Fruit fly (Drosophila melanogaster) whole organism, embryonic: ENCODE measurements around the gene CG34282.

Experiments used
- Awh ChIP-seq: fragments of 200-800 bp; sonication (Bioruptor generic); IDR thresholded peaks from 2 replicates; pipeline ENCODE4, ENCODE4 v1.3.6; 2022; ENCODE audit warnings: missing biosample characterization, missing genetic modification characterization
- B-H1 ChIP-seq: fragments of 200-800 bp; sonication (Bioruptor generic); IDR thresholded peaks from 3 replicates; pipeline ENCODE4 v1.3.6; 2022; ENCODE audit warnings: missing biosample characterization, missing genetic modification characterization
- Bdp1 ChIP-seq: fragments of 200-800 bp; sonication (Bioruptor generic); optimal IDR thresholded peaks from 3 replicates; lab custom pipeline; 2016; ENCODE audit warnings: missing biosample characterization, missing genetic modification characterization
- Blimp-1 ChIP-seq: fragments of 200-800 bp; sonication (Bioruptor generic); optimal IDR thresholded peaks from 3 replicates; lab custom pipeline; 2018; ENCODE audit warnings: missing biosample characterization, missing genetic modification characterization, mild to moderate bottlenecking, moderate library complexity, missing genetic modification reagents
- CG12071 ChIP-seq: fragments of 200-800 bp; sonication (Bioruptor generic); optimal IDR thresholded peaks from 3 replicates; lab custom pipeline; 2018; ENCODE audit warnings: missing biosample characterization, mild to moderate bottlenecking, missing genetic modification characterization
- CG12391 ChIP-seq: fragments of 200-800 bp; sonication (Bioruptor generic); optimal IDR thresholded peaks from 3 replicates; lab custom pipeline; 2018; ENCODE audit warnings: missing biosample characterization, mild to moderate bottlenecking, missing genetic modification characterization, moderate library complexity
- CG12769 ChIP-seq: fragments of 200-800 bp; sonication (Bioruptor generic); optimal IDR thresholded peaks from 2 replicates; lab custom pipeline; 2019; ENCODE audit warnings: missing biosample characterization, mild to moderate bottlenecking, missing genetic modification characterization, moderate library complexity
- CG13123 ChIP-seq: fragments of 200-800 bp; sonication (Bioruptor generic); optimal IDR thresholded peaks from 2 replicates; lab custom pipeline; 2016; ENCODE audit warnings: missing biosample characterization, missing genetic modification characterization
- CG13287 ChIP-seq: fragments of 200-800 bp; sonication (Bioruptor generic); IDR thresholded peaks from 2 replicates; pipeline ENCODE4 v1.3.6; 2022; ENCODE audit warnings: missing biosample characterization, missing genetic modification characterization; ENCODE audit not compliant: partially characterized antibody
- CG13624 ChIP-seq: fragments of 200-800 bp; sonication (Bioruptor generic); optimal IDR thresholded peaks from 2 replicates; lab custom pipeline; 2016; ENCODE audit warnings: missing biosample characterization, missing genetic modification characterization
- CG14014 ChIP-seq: fragments of 200-800 bp; sonication (Bioruptor generic); IDR thresholded peaks from 2 replicates; pipeline ENCODE4 v1.3.6; 2022; ENCODE audit warnings: missing biosample characterization, missing genetic modification characterization
- CG14667 ChIP-seq: fragments of 200-800 bp; sonication (Bioruptor generic); IDR thresholded peaks from 2 replicates; pipeline ENCODE4 v1.3.6; 2022; ENCODE audit warnings: missing biosample characterization, missing genetic modification characterization
- CG1647 ChIP-seq: fragments of 200-800 bp; sonication (Bioruptor generic); optimal IDR thresholded peaks from 3 replicates; lab custom pipeline; 2016; ENCODE audit warnings: missing biosample characterization, missing genetic modification characterization
- CG17359 ChIP-seq: fragments of 200-800 bp; sonication (Bioruptor generic); optimal IDR thresholded peaks from 3 replicates; lab custom pipeline; 2018; ENCODE audit warnings: missing biosample characterization, mild to moderate bottlenecking, missing genetic modification characterization, moderate library complexity
- CG18262 ChIP-seq: fragments of 200-800 bp; optimal IDR thresholded peaks from 3 replicates; lab custom pipeline; 2019; ENCODE audit warnings: missing biosample characterization, mild to moderate bottlenecking, missing genetic modification characterization, moderate library complexity
- CG31224 ChIP-seq: fragments of 200-800 bp; sonication (Bioruptor generic); IDR thresholded peaks from 2 replicates; pipeline ENCODE4 v1.3.6; 2022; ENCODE audit warnings: missing biosample characterization, missing genetic modification characterization
- CG3407 ChIP-seq: fragments of 200-800 bp; sonication (Bioruptor generic); optimal IDR thresholded peaks from 2 replicates; lab custom pipeline; 2018; ENCODE audit warnings: missing biosample characterization, mild to moderate bottlenecking, missing genetic modification characterization
- CG3995 ChIP-seq: fragments of 200-800 bp; sonication (Bioruptor generic); optimal IDR thresholded peaks from 3 replicates; lab custom pipeline; 2016; ENCODE audit warnings: missing biosample characterization, missing genetic modification characterization
- CG4730 ChIP-seq: fragments of 200-800 bp; sonication (Bioruptor generic); IDR thresholded peaks from 2 replicates; pipeline ENCODE4 v1.3.6; 2022; ENCODE audit warnings: missing biosample characterization, missing genetic modification characterization
- CG6272 ChIP-seq: fragments of 200-800 bp; sonication (Bioruptor generic); IDR thresholded peaks from 2 replicates; pipeline ENCODE4 v1.3.6; 2022; ENCODE audit warnings: missing biosample characterization, missing genetic modification characterization
- CG6854 ChIP-seq: fragments of 200-800 bp; sonication (Bioruptor generic); optimal IDR thresholded peaks from 3 replicates; lab custom pipeline; 2017; ENCODE audit warnings: missing biosample characterization, mild to moderate bottlenecking, missing genetic modification characterization
- CG7372 ChIP-seq: fragments of 200-800 bp; sonication (Bioruptor generic); IDR thresholded peaks from 2 replicates; pipeline ENCODE4 v1.3.6; 2022; ENCODE audit warnings: missing biosample characterization, missing genetic modification characterization
- CG9727 ChIP-seq: fragments of 200-800 bp; sonication (Bioruptor generic); optimal IDR thresholded peaks from 3 replicates; lab custom pipeline; 2017; ENCODE audit warnings: missing biosample characterization, mild to moderate bottlenecking, missing genetic modification characterization
- CG9876 ChIP-seq: fragments of 200-800 bp; sonication (Bioruptor generic); optimal IDR thresholded peaks from 2 replicates; lab custom pipeline; 2016; ENCODE audit warnings: missing biosample characterization, missing genetic modification characterization
- Dek ChIP-seq: fragments of 200-800 bp; sonication (Bioruptor generic); optimal IDR thresholded peaks from 3 replicates; lab custom pipeline; 2019; ENCODE audit warnings: missing biosample characterization, mild to moderate bottlenecking, missing genetic modification characterization, moderate library complexity
- HmgD ChIP-seq: fragments of 200-800 bp; sonication (Bioruptor generic); optimal IDR thresholded peaks from 3 replicates; lab custom pipeline; 2016; ENCODE audit warnings: missing biosample characterization, missing genetic modification characterization
- Lpt ChIP-seq: fragments of >200 bp; optimal IDR thresholded peaks from 2 replicates; lab custom pipeline; 2018; ENCODE audit warnings: missing biosample characterization, missing genetic modification characterization
- Ptx1 ChIP-seq: fragments of 200-800 bp; sonication (Bioruptor generic); IDR thresholded peaks from 2 replicates; pipeline ENCODE4 v1.3.6; 2022; ENCODE audit warnings: missing biosample characterization, missing genetic modification characterization
- Side ChIP-seq: fragments of 200-800 bp; sonication (Bioruptor generic); optimal IDR thresholded peaks from 2 replicates; lab custom pipeline; 2016; ENCODE audit warnings: missing biosample characterization, missing genetic modification characterization
- Spps ChIP-seq: fragments of 200-800 bp; sonication (Bioruptor generic); optimal IDR thresholded peaks from 2 replicates; lab custom pipeline; 2018; ENCODE audit warnings: missing biosample characterization, mild to moderate bottlenecking, missing genetic modification characterization
- YL-1 ChIP-seq: fragments of 200-800 bp; sonication (Bioruptor generic); optimal IDR thresholded peaks from 3 replicates; lab custom pipeline; 2017; ENCODE audit warnings: missing biosample characterization, mild to moderate bottlenecking, missing genetic modification characterization
- bigmax ChIP-seq: fragments of 200-800 bp; sonication (Bioruptor generic); optimal IDR thresholded peaks from 2 replicates; lab custom pipeline; 2018; ENCODE audit warnings: missing biosample characterization, mild to moderate bottlenecking, missing genetic modification characterization
- bowl ChIP-seq: fragments of 200-800 bp; sonication (Bioruptor generic); IDR thresholded peaks from 2 replicates; pipeline ENCODE4 v1.3.6; 2022; ENCODE audit warnings: missing biosample characterization, missing genetic modification characterization
- cg ChIP-seq: fragments of 200-800 bp; sonication (Bioruptor generic); optimal IDR thresholded peaks from 3 replicates; lab custom pipeline; 2019; ENCODE audit warnings: missing biosample characterization, mild to moderate bottlenecking, missing genetic modification characterization, moderate library complexity
- chinmo ChIP-seq: fragments of 200-800 bp; sonication (Bioruptor generic); IDR thresholded peaks from 4 replicates; pipeline ENCODE4 v1.3.6; 2022; ENCODE audit warnings: missing biosample characterization, missing genetic modification characterization; ENCODE audit not compliant: partially characterized antibody
- cwo ChIP-seq: fragments of 200-800 bp; sonication (Bioruptor generic); optimal IDR thresholded peaks from 3 replicates; lab custom pipeline; 2017; ENCODE audit warnings: missing biosample characterization, missing genetic modification characterization, mild to moderate bottlenecking, moderate library complexity, missing genetic modification reagents
- da ChIP-seq: fragments of 200-800 bp; sonication (Bioruptor generic); optimal IDR thresholded peaks from 2 replicates; lab custom pipeline; 2016; ENCODE audit warnings: missing biosample characterization, missing genetic modification characterization
- dmrt11E ChIP-seq: fragments of 200-800 bp; sonication (Bioruptor generic); optimal IDR thresholded peaks from 3 replicates; lab custom pipeline; 2018; ENCODE audit warnings: missing biosample characterization, mild to moderate bottlenecking, missing genetic modification characterization, moderate library complexity
- eyg ChIP-seq: fragments of 200-800 bp; sonication (Bioruptor generic); optimal IDR thresholded peaks from 3 replicates; lab custom pipeline; 2016; ENCODE audit warnings: missing biosample characterization, missing genetic modification characterization
- ftz-f1 ChIP-seq: fragments of 200-800 bp; sonication (Bioruptor generic); optimal IDR thresholded peaks from 2 replicates; lab custom pipeline; 2016; ENCODE audit warnings: missing biosample characterization, missing genetic modification characterization
- hb ChIP-seq: fragments of 200-800 bp; sonication (Bioruptor generic); IDR thresholded peaks from 3 replicates; pipeline ENCODE4 v1.3.6; 2022; ENCODE audit warnings: missing biosample characterization, missing genetic modification characterization; ENCODE audit not compliant: partially characterized antibody
- hth ChIP-seq: fragments of >200 bp; optimal IDR thresholded peaks from 2 replicates; lab custom pipeline; 2017; ENCODE audit warnings: inconsistent platforms
- kah ChIP-seq: fragments of 200-800 bp; sonication (Bioruptor generic); optimal IDR thresholded peaks from 2 replicates; lab custom pipeline; 2018; ENCODE audit warnings: missing biosample characterization, mild to moderate bottlenecking, missing genetic modification characterization
- lbe ChIP-seq: fragments of 200-800 bp; sonication (Bioruptor generic); optimal IDR thresholded peaks from 2 replicates; lab custom pipeline; 2016; ENCODE audit warnings: missing biosample characterization, mild to moderate bottlenecking, missing genetic modification characterization
- pfk ChIP-seq: fragments of 200-800 bp; sonication (Bioruptor generic); optimal IDR thresholded peaks from 2 replicates; lab custom pipeline; 2018; ENCODE audit warnings: missing biosample characterization, mild to moderate bottlenecking, missing genetic modification characterization, moderate library complexity
- pnt ChIP-seq: fragments of 200-800 bp; sonication (Bioruptor generic); optimal IDR thresholded peaks from 3 replicates; lab custom pipeline; 2016; ENCODE audit warnings: missing biosample characterization, missing genetic modification characterization
- schlank ChIP-seq: fragments of 200-800 bp; sonication (Bioruptor generic); optimal IDR thresholded peaks from 2 replicates; lab custom pipeline; 2018; ENCODE audit warnings: missing biosample characterization, mild to moderate bottlenecking, missing genetic modification characterization
- sr ChIP-seq: fragments of 200-800 bp; sonication (Bioruptor generic); IDR thresholded peaks from 3 replicates; pipeline ENCODE4 v1.3.6; 2022; ENCODE audit warnings: missing biosample characterization, missing genetic modification characterization
- zen2 ChIP-seq: fragments of 200-800 bp; sonication (Bioruptor generic); IDR thresholded peaks from 3 replicates; pipeline ENCODE4 v1.3.6; 2022; ENCODE audit warnings: missing biosample characterization, missing genetic modification characterization; ENCODE audit not compliant: partially characterized antibody

The CG34282 gene

dm6 chr3R:18739978-18740954 is 45.2 kb downstream of the CG34282 start (continued):
- TF ChIP-seq CG3407 (GFP tag; lab: Kevin White, UChicago) (no peak), YL-1 (GFP tag; lab: Kevin White, UChicago) (no peak), CG9727 (peak; percentile 23), CG14014 (GFP tag; lab: Robert Waterston, UW) (no peak; the same call in 1 of the 2 replicates), Ptx1 (GFP tag; lab: Robert Waterston, UW) (no peak), CG13287 (GFP tag; lab: Robert Waterston, UW) (peak; percentile 49), Blimp-1 (no peak), CG17359 (tag; lab: Kevin White, UChicago) (peak; percentile 8), Bdp1 (no peak), CG6272 (GFP tag; lab: Robert Waterston, UW) (peak; percentile 28; the same call in 1 of the 2 replicates), sr (GFP tag; lab: Robert Waterston, UW) (peak; percentile 62), CG1647 (GFP tag; lab: Kevin White, UChicago) (no peak), Lpt (GFP tag; lab: Kevin White, UChicago) (no peak), CG12769 (tag; lab: Kevin White, UChicago) (peak; percentile 31), lbe (GFP tag; lab: Kevin White, UChicago) (no peak), zen2 (GFP tag; lab: Robert Waterston, UW) (no peak; the same call in 2 of the 3 replicates), CG12071 (peak; percentile 49), CG3995 (GFP tag; lab: Kevin White, UChicago) (no peak), chinmo (GFP tag; lab: Robert Waterston, UW) (peak; percentile 62; the same call in 2 of the 4 replicates), pnt (no peak), HmgD (GFP tag; lab: Kevin White, UChicago) (no peak), CG7372 (GFP tag; lab: Robert Waterston, UW) (peak; percentile 89), CG9876 (no peak), pfk (GFP tag; lab: Kevin White, UChicago) (no peak), ftz-f1 (GFP tag; lab: Kevin White, UChicago) (peak; percentile 12), eyg (GFP tag; lab: Kevin White, UChicago) (no peak), hb (GFP tag; lab: Robert Waterston, UW) (no peak), B-H1 (GFP tag; lab: Robert Waterston, UW) (no peak), CG31224 (GFP tag; lab: Robert Waterston, UW) (no peak), CG13123 (GFP tag; lab: Kevin White, UChicago) (no peak), hth (no peak), CG12391 (tag; lab: Kevin White, UChicago) (no peak), CG4730 (GFP tag; lab: Robert Waterston, UW) (no peak), cg (peak; percentile 3), bigmax (GFP tag; lab: Kevin White, UChicago) (no peak), kah (peak; percentile 87), CG6854 (peak; percentile 25), Awh (GFP tag; lab: Robert Waterston, UW) (no peak), da (GFP tag; lab: Kevin White, UChicago) (no peak), bowl (GFP tag; lab: Robert Waterston, UW) (no peak), schlank (tag; lab: Kevin White, UChicago) (no peak), Dek (tag; lab: Kevin White, UChicago) (no peak), CG14667 (no peak), Side (GFP tag; lab: Kevin White, UChicago) (no peak), dmrt11E (tag; lab: Kevin White, UChicago) (no peak), CG18262 (tag; lab: Kevin White, UChicago) (no peak), cwo (GFP tag; lab: Kevin White, UChicago) (peak; percentile 91), Spps (tag; lab: Kevin White, UChicago) (no peak), CG13624 (GFP tag; lab: Kevin White, UChicago) (no peak)
